Worm (Caenorhabditis elegans) whole organism, L1 larva: ENCODE data around the gene C55A1.7.
"Not testable (repeated sequence)": the region's sequence is repeated elsewhere in the genome, so short reads cannot be mapped to it uniquely, and the experiment has no call there.

Experiments
- C16A3.4 ChIP-seq: fragments of 150-350 bp; optimal IDR thresholded peaks from 2 replicates; lab custom pipeline; 2014; ENCODE audit warnings: missing biosample characterization, missing genetic modification characterization
- C34B4.2 ChIP-seq: sonication (generic microtip); optimal IDR thresholded peaks from 2 replicates; lab custom pipeline; 2017; ENCODE audit warnings: mild to moderate bottlenecking, missing genetic modification characterization, missing compliant biosample characterization
- Y116A8C.19 ChIP-seq: sonication (generic microtip); optimal IDR thresholded peaks from 2 replicates; lab custom pipeline; 2016; ENCODE audit warnings: missing compliant biosample characterization, missing genetic modification characterization, borderline replicate concordance
- aha-1 ChIP-seq: fragments of 150-350 bp; optimal IDR thresholded peaks from 2 replicates; lab custom pipeline; 2014; ENCODE audit warnings: missing biosample characterization, missing genetic modification characterization
- ama-1 ChIP-seq: fragments of 150-350 bp; optimal IDR thresholded peaks from 2 replicates; lab custom pipeline; 2014
- ces-1 ChIP-seq: fragments of 150-350 bp; optimal IDR thresholded peaks from 2 replicates; lab custom pipeline; 2014; ENCODE audit warnings: missing biosample characterization, missing genetic modification reagents, missing genetic modification characterization
- dsc-1 ChIP-seq: sonication (generic microtip); optimal IDR thresholded peaks from 2 replicates; lab custom pipeline; 2016; ENCODE audit warnings: mild to moderate bottlenecking, missing genetic modification characterization, missing compliant biosample characterization
- egl-13 ChIP-seq: sonication (generic microtip); optimal IDR thresholded peaks from 2 replicates; lab custom pipeline; 2016; ENCODE audit warnings: missing genotype, missing genetic modification reagents, missing genetic modification characterization, missing compliant biosample characterization
- egl-27 ChIP-seq, 2 experiments: fragments of 150-350 bp in 1 of 2; sonication (generic microtip); optimal IDR thresholded peaks; 3 replicates each; lab custom pipeline; 2017 to 2018; ENCODE audit warnings: missing biosample characterization in 2 of 2, missing genetic modification characterization in 2 of 2, missing genetic modification reagents in 2 of 2
- elt-2 ChIP-seq: sonication (generic microtip); optimal IDR thresholded peaks from 2 replicates; lab custom pipeline; 2016; ENCODE audit warnings: missing genetic modification characterization, mild to moderate bottlenecking, inconsistent platforms, missing compliant biosample characterization, missing genetic modification reagents
- ets-5 ChIP-seq: fragments of 200-800 bp; sonication (Bioruptor generic); IDR thresholded peaks from 2 replicates; pipeline ENCODE4 v1.3.6; 2022; ENCODE audit warnings: missing genetic modification characterization, missing compliant biosample characterization
- fkh-8 ChIP-seq: sonication (generic microtip); optimal IDR thresholded peaks from 2 replicates; lab custom pipeline; 2016; ENCODE audit warnings: mild to moderate bottlenecking, missing genetic modification characterization, missing compliant biosample characterization
- irx-1 ChIP-seq: sonication (generic microtip); optimal IDR thresholded peaks from 2 replicates; lab custom pipeline; 2016; ENCODE audit warnings: missing genetic modification characterization, missing compliant biosample characterization
- lin-14 ChIP-seq: fragments of 200-800 bp; sonication (Bioruptor generic); optimal IDR thresholded peaks from 2 replicates; lab custom pipeline; 2018; ENCODE audit warnings: mild to moderate bottlenecking, missing genetic modification characterization, moderate library complexity, missing compliant biosample characterization
- lir-3 ChIP-seq: sonication (generic microtip); optimal IDR thresholded peaks from 2 replicates; lab custom pipeline; 2016; ENCODE audit warnings: mild to moderate bottlenecking, missing genetic modification characterization, moderate library complexity, missing compliant biosample characterization; ENCODE audit not compliant: poor library complexity
- lsy-2 ChIP-seq, 2 experiments: fragments of 150-350 bp; optimal IDR thresholded peaks; 2 replicates each; lab custom pipeline; 2014; ENCODE audit warnings: missing biosample characterization in 2 of 2, missing genetic modification characterization in 2 of 2
- mab-9 ChIP-seq: fragments of 200-800 bp; sonication (Bioruptor generic); IDR thresholded peaks from 2 replicates; pipeline ENCODE4 v1.3.6; 2022; ENCODE audit warnings: missing genetic modification reagents, missing genetic modification characterization, missing compliant biosample characterization
- mdl-1 ChIP-seq, 2 experiments: fragments of 150-350 bp; optimal IDR thresholded peaks; 2 replicates each; lab custom pipeline; 2014 to 2017; ENCODE audit warnings: missing biosample characterization in 2 of 2, missing genetic modification characterization in 2 of 2, inconsistent platforms in 1 of 2
- nhr-12 ChIP-seq: sonication (generic microtip); optimal IDR thresholded peaks from 2 replicates; lab custom pipeline; 2017; ENCODE audit warnings: missing biosample characterization, missing genetic modification characterization
- nhr-19 ChIP-seq: fragments of 200-800 bp; sonication (Bioruptor generic); conservative IDR thresholded peaks from 2 replicates; pipeline ENCODE4 v1.3.6; 2022; ENCODE audit warnings: missing genetic modification characterization, missing compliant biosample characterization
- nhr-20 ChIP-seq: sonication (generic microtip); optimal IDR thresholded peaks from 2 replicates; lab custom pipeline; 2016; ENCODE audit warnings: mild to moderate bottlenecking, missing genetic modification characterization, missing compliant biosample characterization
- nhr-28 ChIP-seq: fragments of 150-350 bp; optimal IDR thresholded peaks from 2 replicates; lab custom pipeline; 2014; ENCODE audit warnings: missing biosample characterization, missing genetic modification characterization
- nhr-71 ChIP-seq: sonication (generic microtip); optimal IDR thresholded peaks from 2 replicates; lab custom pipeline; 2016; ENCODE audit warnings: mild to moderate bottlenecking, missing genetic modification characterization, moderate library complexity, missing compliant biosample characterization
- nhr-77 ChIP-seq: fragments of 150-350 bp; optimal IDR thresholded peaks from 2 replicates; lab custom pipeline; 2014; ENCODE audit warnings: missing biosample characterization, missing genetic modification characterization
- nhr-84 ChIP-seq: sonication (generic microtip); optimal IDR thresholded peaks from 2 replicates; lab custom pipeline; 2017; ENCODE audit warnings: missing biosample characterization, missing genetic modification characterization
- nhr-85 ChIP-seq: sonication (generic microtip); peaks from one replicate; lab custom pipeline; 2016; ENCODE audit warnings: missing genetic modification characterization, inconsistent platforms, missing compliant biosample characterization
- pax-3 ChIP-seq: fragments of 200-800 bp; sonication (Bioruptor generic); optimal IDR thresholded peaks from 2 replicates; lab custom pipeline; 2018; ENCODE audit warnings: mild to moderate bottlenecking, missing genetic modification characterization, moderate library complexity, missing compliant biosample characterization
- skn-1 ChIP-seq: fragments of 150-350 bp; optimal IDR thresholded peaks from 2 replicates; lab custom pipeline; 2014; ENCODE audit warnings: missing biosample characterization, missing genetic modification characterization
- snpc-4 ChIP-seq: fragments of 150-350 bp; optimal IDR thresholded peaks from 2 replicates; lab custom pipeline; 2014; ENCODE audit warnings: missing biosample characterization, missing genetic modification characterization
- snu-23 ChIP-seq: sonication (generic microtip); optimal IDR thresholded peaks from 2 replicates; lab custom pipeline; 2016; ENCODE audit warnings: missing genetic modification characterization, missing compliant biosample characterization
- sox-4 ChIP-seq: sonication (generic microtip); optimal IDR thresholded peaks from 2 replicates; lab custom pipeline; 2016; ENCODE audit warnings: missing genetic modification characterization, missing compliant biosample characterization
- sptf-1 ChIP-seq: fragments of 150-350 bp; optimal IDR thresholded peaks from 2 replicates; lab custom pipeline; 2014; ENCODE audit warnings: missing biosample characterization, missing genetic modification characterization
- tbx-2 ChIP-seq: sonication (generic microtip); optimal IDR thresholded peaks from 2 replicates; lab custom pipeline; 2016; ENCODE audit warnings: missing genetic modification characterization, missing compliant biosample characterization
- vab-15 ChIP-seq: sonication (generic microtip); optimal IDR thresholded peaks from 2 replicates; lab custom pipeline; 2017; ENCODE audit warnings: missing genotype, mild to moderate bottlenecking, missing genetic modification characterization, missing compliant biosample characterization
- xbp-1 ChIP-seq: sonication (generic microtip); optimal IDR thresholded peaks from 2 replicates; lab custom pipeline; 2016; ENCODE audit warnings: missing genetic modification characterization, missing compliant biosample characterization
- ztf-11 ChIP-seq, 2 experiments: sonication (generic microtip); optimal IDR thresholded peaks; 2 replicates each; lab custom pipeline; 2016 to 2017; ENCODE audit warnings: missing genetic modification characterization in 2 of 2, missing biosample characterization in 1 of 2, missing compliant biosample characterization in 1 of 2
- ztf-4 ChIP-seq: fragments of 150-350 bp; optimal IDR thresholded peaks from 2 replicates; lab custom pipeline; 2014; ENCODE audit warnings: missing biosample characterization, missing genetic modification characterization

C55A1.7 gene

ce11 chrV:15647536-15648085 lies at the start of gene C55A1.7, which contains the start of gene C55A1.6:
Gene C55A1.7, minus strand, starts transcription at chrV:15647636.
Gene C55A1.6, plus strand, starts transcription at chrV:15648035.
- TF ChIP-seq sox-4; ces-1; Y116A8C.19 (tag; lab: Kevin White, UChicago): not testable (repeated sequence)

ce11 chrV:15693682-15694081 lies 46.2 kb upstream of the C55A1.7 start, which contains the start of gene nhr-198:
Gene nhr-198, plus strand, starts transcription at chrV:15693994.
- TF ChIP-seq nhr-71: peak; percentile 29
- TF ChIP-seq ces-1: no peak
- TF ChIP-seq ztf-4 (tag; lab: Kevin White, UChicago): no peak
- TF ChIP-seq ama-1 (lab: Kevin White, UChicago): no peak
- no peak for TF ChIP-seq ztf-11 (tag; optimal IDR thresholded peaks at IDR 0.05; lab: Kevin White, UChicago)
- no peak for TF ChIP-seq aha-1 (tag; lab: Kevin White, UChicago)
- peak; percentile 28 for TF ChIP-seq sox-4
- no peak for TF ChIP-seq lir-3 (tag; lab: Kevin White, UChicago)
- no peak for TF ChIP-seq nhr-19
- TF ChIP-seq egl-27 (tag; optimal IDR thresholded peaks at IDR 0.05; lab: Kevin White, UChicago): no peak
- TF ChIP-seq irx-1 (tag; lab: Kevin White, UChicago): no peak
- no peak for TF ChIP-seq mdl-1 (tag; optimal IDR thresholded peaks at IDR 0.05; lab: Kevin White, UChicago)
- TF ChIP-seq elt-2: no peak
- TF ChIP-seq fkh-8 (tag; lab: Kevin White, UChicago): peak; percentile 79
- TF ChIP-seq snpc-4 (tag; lab: Kevin White, UChicago): no peak
- TF ChIP-seq C34B4.2 (tag; lab: Kevin White, UChicago): no peak
- TF ChIP-seq snu-23 (GFP tag; lab: Kevin White, UChicago): no peak
- no peak for TF ChIP-seq nhr-28 (tag; lab: Kevin White, UChicago)
- peak; percentile 55 for TF ChIP-seq dsc-1 (tag; lab: Kevin White, UChicago)

ce11 chrV:15689952-15690351 lies 42.5 kb upstream of the C55A1.7 start, which contains the start of gene nhr-268:
Gene nhr-268, plus strand, starts transcription at chrV:15690252.
- TF ChIP-seq xbp-1 (tag; lab: Kevin White, UChicago) (no peak), tbx-2 (tag; lab: Kevin White, UChicago) (no peak), C16A3.4 (tag; lab: Kevin White, UChicago) (no peak), lin-14 (GFP tag; lab: Kevin White, UChicago) (no peak), mab-9 (GFP tag; lab: Robert Waterston, UW) (no peak), vab-15 (tag; lab: Kevin White, UChicago) (no peak), nhr-77 (tag; lab: Kevin White, UChicago) (no peak), nhr-85 (tag; lab: Kevin White, UChicago) (no peak), nhr-84 (tag; lab: Kevin White, UChicago) (no peak), pax-3 (no peak), Y116A8C.19 (tag; lab: Kevin White, UChicago) (no peak), nhr-12 (no peak), lsy-2 (tag; optimal IDR thresholded peaks at IDR 0.05; lab: Kevin White, UChicago) (no peak), aha-1 (tag; lab: Kevin White, UChicago) (no peak)

ce11 chrV:15687660-15688059 lies 40.2 kb upstream of the C55A1.7 start, which contains the start of gene nhr-197:
Gene nhr-197, plus strand, starts transcription at chrV:15687960.
- no peak for TF ChIP-seq skn-1 (tag; lab: Kevin White, UChicago)
- no peak for TF ChIP-seq ztf-11 (tag; optimal IDR thresholded peaks at IDR 0.05; lab: Kevin White, UChicago)
- no peak for TF ChIP-seq nhr-85 (tag; lab: Kevin White, UChicago)
- no peak for TF ChIP-seq egl-13 (tag; lab: Kevin White, UChicago)
- no peak for TF ChIP-seq ets-5
- no peak for TF ChIP-seq sptf-1 (tag; lab: Kevin White, UChicago)
- TF ChIP-seq irx-1 (tag; lab: Kevin White, UChicago): no peak
- no peak for TF ChIP-seq nhr-20
- TF ChIP-seq, all 84 proteins: peak for 0
